In the genomic region with DNA sequence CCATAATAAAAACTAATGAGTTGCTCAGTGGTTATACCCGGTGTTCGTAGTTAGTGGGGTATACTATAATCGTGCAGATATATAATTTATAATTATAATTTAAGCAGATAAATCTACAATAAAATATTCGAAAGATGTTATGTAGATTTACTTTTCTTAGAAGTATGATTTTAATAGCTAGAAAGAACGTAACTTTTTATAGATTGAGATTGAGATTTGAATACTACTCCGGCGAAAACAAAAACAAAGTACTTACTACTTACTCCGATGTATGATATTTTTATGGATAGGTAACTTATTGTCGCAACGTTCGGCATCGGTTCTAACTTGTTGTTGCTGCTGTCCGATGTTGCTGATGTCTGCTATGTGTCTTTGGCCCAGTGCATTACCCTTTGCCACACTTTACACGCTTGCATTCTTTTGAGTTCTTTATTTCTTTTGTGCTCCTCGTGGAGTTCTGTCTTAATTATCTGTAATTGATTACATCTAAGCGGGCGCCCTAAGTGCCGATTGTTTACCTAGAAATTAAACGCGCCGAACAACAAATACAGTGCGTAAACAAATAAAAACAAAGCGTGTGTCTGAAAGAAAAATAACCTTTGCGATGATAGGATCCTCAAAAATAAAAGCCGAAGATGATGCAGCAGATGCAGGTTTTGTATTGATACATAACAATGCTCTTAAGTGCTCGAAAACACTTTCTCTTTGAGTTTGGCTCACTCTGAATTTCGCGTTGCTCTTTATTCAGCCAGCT, we compare ENCODE assay signal across 1 fruit fly cellular context.
A peak's percentile ranks its signal among the peaks of the same experiment; 100 is the strongest.
TF ChIP-seq lines count a peak whose summit lies in the region.

No protein-coding gene starts in this region.

TF ChIP-seq in whole organism, embryonic, 481 proteins besides CTCF, POLR2A, EP300 and RAD21 (continued from another document):
- TF ChIP-seq tna (GFP tag; IDR thresholded peaks at IDR 0.05; lab: Robert Waterston, UW; ENCODE audit: partially characterized antibody) (no peak), D (optimal IDR thresholded peaks at IDR 0.05; lab: Kevin White, UChicago) (no peak), D (GFP tag; optimal IDR thresholded peaks at IDR 0.05; lab: Kevin White, UChicago) (peak; percentile 47), CG10274 (GFP tag; optimal IDR thresholded peaks at IDR 0.05; lab: Kevin White, UChicago) (no peak), p53 (GFP tag; optimal IDR thresholded peaks at IDR 0.05; lab: Kevin White, UChicago) (no peak), ash1 (GFP tag; optimal IDR thresholded peaks at IDR 0.05; lab: Kevin White, UChicago) (no peak), Meics (GFP tag; optimal IDR thresholded peaks at IDR 0.05; lab: Kevin White, UChicago) (no peak), nmo (GFP tag; optimal IDR thresholded peaks at IDR 0.05; lab: Kevin White, UChicago) (no peak), luna (GFP tag; optimal IDR thresholded peaks at IDR 0.05; lab: Kevin White, UChicago) (no peak), CG3281 (GFP tag; optimal IDR thresholded peaks at IDR 0.05; lab: Kevin White, UChicago) (no peak), amos (GFP tag; IDR thresholded peaks at IDR 0.05; lab: Robert Waterston, UW; ENCODE audit: partially characterized antibody) (no peak), cg (GFP tag; optimal IDR thresholded peaks at IDR 0.05; lab: Kevin White, UChicago) (no peak), hkb (optimal IDR thresholded peaks at IDR 0.05; lab: Kevin White, UChicago) (no peak), hkb (GFP tag; IDR thresholded peaks at IDR 0.05; lab: Robert Waterston, UW) (no peak), Asciz (GFP tag; optimal IDR thresholded peaks at IDR 0.05; lab: Kevin White, UChicago) (no peak), jigr1 (GFP tag; IDR thresholded peaks at IDR 0.05; lab: Robert Waterston, UW) (no peak), CG17568 (GFP tag; optimal IDR thresholded peaks at IDR 0.05; lab: Kevin White, UChicago) (peak; percentile 48), CG31441 (GFP tag; IDR thresholded peaks at IDR 0.05; lab: Robert Waterston, UW) (peak; percentile 37; the same call in 1 of the 2 replicates), Poxn (GFP tag; IDR thresholded peaks at IDR 0.05; lab: Robert Waterston, UW) (no peak), PHDP (tag; optimal IDR thresholded peaks at IDR 0.05; lab: Kevin White, UChicago) (no peak), fd102C (GFP tag; optimal IDR thresholded peaks at IDR 0.05; lab: Kevin White, UChicago) (peak; percentile 49), CG4730 (GFP tag; IDR thresholded peaks at IDR 0.05; lab: Robert Waterston, UW) (no peak), CG12391 (tag; optimal IDR thresholded peaks at IDR 0.05; lab: Kevin White, UChicago) (no peak), CG12299 (tag; optimal IDR thresholded peaks at IDR 0.05; lab: Kevin White, UChicago) (no peak), Fer3 (tag; optimal IDR thresholded peaks at IDR 0.05; lab: Kevin White, UChicago) (no peak), CG10267 (tag; optimal IDR thresholded peaks at IDR 0.05; lab: Kevin White, UChicago) (no peak), Sry-δ (GFP tag; optimal IDR thresholded peaks at IDR 0.05; lab: Kevin White, UChicago) (no peak), CG13894 (tag; optimal IDR thresholded peaks at IDR 0.05; lab: Kevin White, UChicago) (no peak), tin (GFP tag; optimal IDR thresholded peaks at IDR 0.05; lab: Kevin White, UChicago) (no peak), CG7271 (tag; optimal IDR thresholded peaks at IDR 0.05; lab: Kevin White, UChicago) (no peak), CG10209 (GFP tag; optimal IDR thresholded peaks at IDR 0.05; lab: Kevin White, UChicago) (no peak), mam (GFP tag; optimal IDR thresholded peaks at IDR 0.05; lab: Kevin White, UChicago) (no peak), NC2β (GFP tag; optimal IDR thresholded peaks at IDR 0.05; lab: Kevin White, UChicago) (no peak), CG1603 (tag; optimal IDR thresholded peaks at IDR 0.05; lab: Kevin White, UChicago) (peak; percentile 7), CG16863 (GFP tag; optimal IDR thresholded peaks at IDR 0.05; lab: Kevin White, UChicago) (no peak), GATAe (GFP tag; conservative IDR thresholded peaks at IDR 0.05; lab: Robert Waterston, UW) (no peak), sqz (GFP tag; optimal IDR thresholded peaks at IDR 0.05; lab: Kevin White, UChicago) (no peak), lilli (GFP tag; optimal IDR thresholded peaks at IDR 0.05; lab: Kevin White, UChicago) (no peak), al (GFP tag; IDR thresholded peaks at IDR 0.05; lab: Robert Waterston, UW) (no peak), Lhr (GFP tag; optimal IDR thresholded peaks at IDR 0.05; lab: Kevin White, UChicago) (no peak), Dll (GFP tag; IDR thresholded peaks at IDR 0.05; lab: Robert Waterston, UW; ENCODE audit: partially characterized antibody) (no peak), CG10654 (GFP tag; optimal IDR thresholded peaks at IDR 0.05; lab: Kevin White, UChicago) (no peak), sr (GFP tag; IDR thresholded peaks at IDR 0.05; lab: Robert Waterston, UW) (no peak), Ets65A (GFP tag; lab: Kevin White, UChicago) (no peak), CG18619 (GFP tag; optimal IDR thresholded peaks at IDR 0.05; lab: Kevin White, UChicago) (no peak), CG8924 (tag; optimal IDR thresholded peaks at IDR 0.05; lab: Kevin White, UChicago) (peak; percentile 31), klu (GFP tag; IDR thresholded peaks at IDR 0.05; lab: Robert Waterston, UW) (no peak), dmrt99B (tag; optimal IDR thresholded peaks at IDR 0.05; lab: Kevin White, UChicago) (peak; percentile 3), CG32767 (GFP tag; IDR thresholded peaks at IDR 0.05; lab: Robert Waterston, UW) (no peak), CG42726 (GFP tag; IDR thresholded peaks at IDR 0.05; lab: Robert Waterston, UW; ENCODE audit: partially characterized antibody) (no peak), CG5180 (GFP tag; optimal IDR thresholded peaks at IDR 0.05; lab: Kevin White, UChicago) (no peak), bab2 (GFP tag; optimal IDR thresholded peaks at IDR 0.05; lab: Kevin White, UChicago) (no peak), ap (GFP tag; IDR thresholded peaks at IDR 0.05; lab: Robert Waterston, UW) (no peak), wdn (GFP tag; IDR thresholded peaks at IDR 0.05; lab: Robert Waterston, UW) (no peak), z (GFP tag; IDR thresholded peaks at IDR 0.05; lab: Robert Waterston, UW) (no peak), Blimp-1 (GFP tag; optimal IDR thresholded peaks at IDR 0.05; lab: Kevin White, UChicago) (peak; percentile 38), lola (GFP tag; optimal IDR thresholded peaks at IDR 0.05; lab: Kevin White, UChicago) (no peak), ATbp (GFP tag; optimal IDR thresholded peaks at IDR 0.05; lab: Kevin White, UChicago) (no peak), jing (GFP tag; optimal IDR thresholded peaks at IDR 0.05; lab: Kevin White, UChicago) (no peak), Dip2 (GFP tag; IDR thresholded peaks at IDR 0.05; lab: Robert Waterston, UW) (no peak), CG12071 (GFP tag; optimal IDR thresholded peaks at IDR 0.05; lab: Kevin White, UChicago) (no peak), lov (optimal IDR thresholded peaks at IDR 0.05; lab: Kevin White, UChicago) (no peak), lov (GFP tag; IDR thresholded peaks at IDR 0.05; lab: Robert Waterston, UW) (no peak), CkIIα-i1 (GFP tag; IDR thresholded peaks at IDR 0.05; lab: Robert Waterston, UW) (no peak), sima (GFP tag; optimal IDR thresholded peaks at IDR 0.05; lab: Kevin White, UChicago) (no peak), CG13424 (tag; optimal IDR thresholded peaks at IDR 0.05; lab: Kevin White, UChicago) (no peak), CG9797 (GFP tag; optimal IDR thresholded peaks at IDR 0.05; lab: Kevin White, UChicago) (no peak), Jarid2 (GFP tag; optimal IDR thresholded peaks at IDR 0.05; lab: Kevin White, UChicago) (no peak), Oaz (GFP tag; IDR thresholded peaks at IDR 0.05; lab: Robert Waterston, UW) (no peak), fd64A (GFP tag; optimal IDR thresholded peaks at IDR 0.05; lab: Kevin White, UChicago) (peak; percentile 79), CG2678 (tag; optimal IDR thresholded peaks at IDR 0.05; lab: Kevin White, UChicago) (peak; percentile 41), phol (tag; optimal IDR thresholded peaks at IDR 0.05; lab: Kevin White, UChicago) (peak; percentile 29), Pdp1 (GFP tag; optimal IDR thresholded peaks at IDR 0.05; lab: Kevin White, UChicago) (peak in 1 of 2 experiments; percentile 4), CG4854 (GFP tag; optimal IDR thresholded peaks at IDR 0.05; lab: Kevin White, UChicago) (no peak), CG33557 (GFP tag; optimal IDR thresholded peaks at IDR 0.05; lab: Kevin White, UChicago) (peak; percentile 53), esg (GFP tag; conservative IDR thresholded peaks at IDR 0.05; lab: Robert Waterston, UW) (no peak), tio (GFP tag; optimal IDR thresholded peaks at IDR 0.05; lab: Kevin White, UChicago) (no peak), BtbVII (GFP tag; optimal IDR thresholded peaks at IDR 0.05; lab: Kevin White, UChicago) (no peak), gt (GFP tag; IDR thresholded peaks at IDR 0.05; lab: Robert Waterston, UW) (no peak), ara (GFP tag; IDR thresholded peaks at IDR 0.05; lab: Robert Waterston, UW) (no peak)
TF ChIP-seq in whole organism, embryonic: peak in this region for 52.
